Fruit fly (Drosophila melanogaster) whole organism, embryonic: ENCODE data around the gene Ccn.

ENCODE experiments used
- Bgb ChIP-seq: fragments of 200-800 bp; sonication (Bioruptor generic); IDR thresholded peaks from 2 replicates; pipeline ENCODE4 v1.3.6; 2022; ENCODE audit warnings: missing biosample characterization, missing genetic modification characterization; ENCODE audit not compliant: partially characterized antibody
- CG10321 ChIP-seq: fragments of 200-800 bp; sonication (Bioruptor generic); IDR thresholded peaks from 2 replicates; pipeline ENCODE4 v1.3.6; 2022; ENCODE audit warnings: missing biosample characterization, missing genetic modification characterization
- CG13775 ChIP-seq: fragments of 200-800 bp; sonication (Bioruptor generic); optimal IDR thresholded peaks from 3 replicates; lab custom pipeline; 2017; ENCODE audit warnings: missing biosample characterization, mild to moderate bottlenecking, missing genetic modification characterization
- CG14441 ChIP-seq: fragments of 200-800 bp; sonication (Bioruptor generic); IDR thresholded peaks from 2 replicates; pipeline ENCODE4 v1.3.6; 2022; ENCODE audit warnings: missing biosample characterization, missing genetic modification characterization
- CG14710 ChIP-seq: fragments of 200-800 bp; sonication (Bioruptor generic); optimal IDR thresholded peaks from 3 replicates; lab custom pipeline; 2019; ENCODE audit warnings: missing biosample characterization, mild to moderate bottlenecking, missing genetic modification characterization, moderate library complexity
- CG15269 ChIP-seq: fragments of 200-800 bp; sonication (Bioruptor generic); optimal IDR thresholded peaks from 2 replicates; lab custom pipeline; 2018; ENCODE audit warnings: missing biosample characterization, mild to moderate bottlenecking, missing genetic modification characterization, moderate library complexity
- CG15514 ChIP-seq: fragments of 200-800 bp; sonication (Bioruptor generic); optimal IDR thresholded peaks from 3 replicates; lab custom pipeline; 2017; ENCODE audit warnings: missing biosample characterization, missing genetic modification characterization, mild to moderate bottlenecking, moderate library complexity, missing genetic modification reagents
- CG1602 ChIP-seq: fragments of 200-800 bp; sonication (Bioruptor generic); optimal IDR thresholded peaks from 3 replicates; lab custom pipeline; 2016; ENCODE audit warnings: missing biosample characterization, missing genetic modification characterization
- CG1647 ChIP-seq: fragments of 200-800 bp; sonication (Bioruptor generic); optimal IDR thresholded peaks from 3 replicates; lab custom pipeline; 2016; ENCODE audit warnings: missing biosample characterization, missing genetic modification characterization
- CG16863 ChIP-seq: fragments of 200-800 bp; sonication (Bioruptor generic); optimal IDR thresholded peaks from 3 replicates; lab custom pipeline; 2016; ENCODE audit warnings: missing biosample characterization, missing genetic modification characterization
- CG17359 ChIP-seq: fragments of 200-800 bp; sonication (Bioruptor generic); optimal IDR thresholded peaks from 3 replicates; lab custom pipeline; 2018; ENCODE audit warnings: missing biosample characterization, mild to moderate bottlenecking, missing genetic modification characterization, moderate library complexity
- CG17361 ChIP-seq: fragments of 200-800 bp; sonication (Bioruptor generic); IDR thresholded peaks from 3 replicates; pipeline ENCODE4 v1.3.6; 2022; ENCODE audit warnings: missing biosample characterization, missing genetic modification characterization
- CG18011 ChIP-seq: fragments of 200-800 bp; sonication (Bioruptor generic); optimal IDR thresholded peaks from 2 replicates; lab custom pipeline; 2017; ENCODE audit warnings: missing biosample characterization, missing genetic modification characterization, mild to moderate bottlenecking, moderate library complexity, missing genotype
- CG18262 ChIP-seq: fragments of 200-800 bp; optimal IDR thresholded peaks from 3 replicates; lab custom pipeline; 2019; ENCODE audit warnings: missing biosample characterization, mild to moderate bottlenecking, missing genetic modification characterization, moderate library complexity
- CG2120 ChIP-seq: fragments of 200-800 bp; sonication (Bioruptor generic); optimal IDR thresholded peaks from 3 replicates; lab custom pipeline; 2016; ENCODE audit warnings: missing biosample characterization, missing genetic modification characterization
- CG2199 ChIP-seq: fragments of 200-800 bp; sonication (Bioruptor generic); IDR thresholded peaks from 3 replicates; pipeline ENCODE4 v1.3.6; 2022; ENCODE audit warnings: missing biosample characterization, missing genetic modification characterization
- CG33557 ChIP-seq: fragments of 200-800 bp; sonication (Bioruptor generic); optimal IDR thresholded peaks from 2 replicates; lab custom pipeline; 2019; ENCODE audit warnings: missing biosample characterization, mild to moderate bottlenecking, missing genetic modification characterization, moderate library complexity
- CG7372 ChIP-seq: fragments of 200-800 bp; sonication (Bioruptor generic); IDR thresholded peaks from 2 replicates; pipeline ENCODE4 v1.3.6; 2022; ENCODE audit warnings: missing biosample characterization, missing genetic modification characterization
- CG7839 ChIP-seq: fragments of 200-800 bp; sonication (Bioruptor generic); optimal IDR thresholded peaks from 3 replicates; lab custom pipeline; 2018; ENCODE audit warnings: missing biosample characterization, mild to moderate bottlenecking, missing genetic modification characterization, moderate library complexity
- D19A ChIP-seq: fragments of 200-800 bp; optimal IDR thresholded peaks from 3 replicates; lab custom pipeline; 2019; ENCODE audit warnings: missing biosample characterization, mild to moderate bottlenecking, missing genetic modification characterization, moderate library complexity
- Doc3 ChIP-seq: fragments of 200-800 bp; sonication (Bioruptor generic); IDR thresholded peaks from 3 replicates; pipeline ENCODE4 v1.3.6; 2022; ENCODE audit warnings: missing biosample characterization, missing genetic modification characterization; ENCODE audit not compliant: partially characterized antibody
- E2f1 ChIP-seq: fragments of 200-800 bp; sonication (Bioruptor generic); IDR thresholded peaks from 2 replicates; pipeline ENCODE4 v1.3.6; 2022; ENCODE audit warnings: missing biosample characterization, missing genetic modification characterization
- Elba2 ChIP-seq: fragments of 200-800 bp; sonication (Bioruptor generic); optimal IDR thresholded peaks from 3 replicates; lab custom pipeline; 2016; ENCODE audit warnings: missing biosample characterization, missing genetic modification characterization
- Fer2 ChIP-seq: fragments of 200-800 bp; sonication (Bioruptor generic); optimal IDR thresholded peaks from 2 replicates; lab custom pipeline; 2018; ENCODE audit warnings: missing biosample characterization, mild to moderate bottlenecking, missing genetic modification characterization, moderate library complexity
- Lim3 ChIP-seq: fragments of 200-800 bp; sonication (Bioruptor generic); IDR thresholded peaks from 2 replicates; pipeline ENCODE4 v1.3.6; 2022; ENCODE audit warnings: missing biosample characterization, missing genetic modification characterization
- Mrtf ChIP-seq: fragments of 200-800 bp; sonication (Bioruptor generic); IDR thresholded peaks from 3 replicates; pipeline ENCODE4 v1.3.6; 2022; ENCODE audit warnings: missing biosample characterization, missing genetic modification characterization
- Nf-YB ChIP-seq: fragments of 200-800 bp; sonication (Bioruptor generic); optimal IDR thresholded peaks from 3 replicates; lab custom pipeline; 2019; ENCODE audit warnings: missing biosample characterization, mild to moderate bottlenecking, missing genetic modification characterization, moderate library complexity
- Pdp1 ChIP-seq, 2 experiments: fragments of 200-800 bp; sonication (Bioruptor generic); optimal IDR thresholded peaks; 3 replicates each; lab custom pipeline; 2016; ENCODE audit warnings: missing biosample characterization in 2 of 2, missing genetic modification characterization in 2 of 2, mild to moderate bottlenecking in 1 of 2, moderate library complexity in 1 of 2
- Poxn ChIP-seq: fragments of 200-800 bp; sonication (Bioruptor generic); IDR thresholded peaks from 2 replicates; pipeline ENCODE4 v1.3.6; 2022; ENCODE audit warnings: missing biosample characterization, missing genetic modification characterization
- Sin3A ChIP-seq: fragments of >200 bp; optimal IDR thresholded peaks from 2 replicates; lab custom pipeline; 2018
- Stat92E ChIP-seq, 3 experiments: fragments of >200 bp in 2 of 3; fragments of 200-800 bp in 1 of 3; sonication (Bioruptor generic) in 1 of 3; optimal IDR thresholded peaks; 2 replicates each; lab custom pipeline; 2017 to 2019; ENCODE audit warnings: missing biosample characterization in 3 of 3, missing genetic modification characterization in 3 of 3, mild to moderate bottlenecking in 1 of 3, moderate library complexity in 1 of 3
- bbx ChIP-seq: fragments of 200-800 bp; sonication (Bioruptor generic); IDR thresholded peaks from 2 replicates; pipeline ENCODE4 v1.3.6; 2022; ENCODE audit warnings: missing biosample characterization, missing genetic modification characterization; ENCODE audit not compliant: partially characterized antibody
- cas ChIP-seq: fragments of 200-800 bp; sonication (Bioruptor generic); IDR thresholded peaks from 2 replicates; pipeline ENCODE4 v1.3.6; 2022; ENCODE audit warnings: missing biosample characterization, missing genetic modification characterization
- cg ChIP-seq: fragments of 200-800 bp; sonication (Bioruptor generic); optimal IDR thresholded peaks from 3 replicates; lab custom pipeline; 2019; ENCODE audit warnings: missing biosample characterization, mild to moderate bottlenecking, missing genetic modification characterization, moderate library complexity
- ci ChIP-seq: fragments of 200-800 bp; sonication (Bioruptor generic); IDR thresholded peaks from 3 replicates; pipeline ENCODE4 v1.3.6; 2022; ENCODE audit warnings: missing biosample characterization, missing genetic modification characterization
- corto ChIP-seq: fragments of 200-800 bp; sonication (Bioruptor generic); optimal IDR thresholded peaks from 2 replicates; lab custom pipeline; 2016; ENCODE audit warnings: missing biosample characterization, mild to moderate bottlenecking, missing genetic modification characterization, moderate library complexity
- croc ChIP-seq: fragments of 200-800 bp; sonication (Bioruptor generic); conservative IDR thresholded peaks from 3 replicates; pipeline ENCODE4 v1.3.6; 2022; ENCODE audit warnings: missing biosample characterization, missing genetic modification characterization
- dan ChIP-seq: fragments of 200-800 bp; sonication (Bioruptor generic); IDR thresholded peaks from 2 replicates; pipeline ENCODE4 v1.3.6; 2022; ENCODE audit warnings: missing biosample characterization, missing genetic modification characterization
- en ChIP-seq: fragments of 200-800 bp; sonication (Bioruptor generic); optimal IDR thresholded peaks from 2 replicates; lab custom pipeline; 2016; ENCODE audit warnings: missing biosample characterization, missing genetic modification characterization
- fd64A ChIP-seq: fragments of 200-800 bp; sonication (Bioruptor generic); optimal IDR thresholded peaks from 3 replicates; lab custom pipeline; 2018; ENCODE audit warnings: missing biosample characterization, mild to moderate bottlenecking, missing genetic modification characterization
- fu2 ChIP-seq: fragments of 200-800 bp; sonication (Bioruptor generic); optimal IDR thresholded peaks from 2 replicates; lab custom pipeline; 2016; ENCODE audit warnings: missing biosample characterization, missing genetic modification characterization
- her ChIP-seq: fragments of 200-800 bp; sonication (Bioruptor generic); optimal IDR thresholded peaks from 2 replicates; lab custom pipeline; 2016; ENCODE audit warnings: missing biosample characterization, missing genetic modification characterization
- hkb ChIP-seq, 2 experiments: fragments of 200-800 bp in 1 of 2; fragments of >200 bp in 1 of 2; sonication (Bioruptor generic) in 1 of 2; IDR thresholded peaks in 1 of 2; optimal IDR thresholded peaks in 1 of 2; 2 replicates each; pipeline versions ENCODE4 v1.3.6 to Lab custom; 2017 to 2022; ENCODE audit warnings: missing biosample characterization in 1 of 2, missing genetic modification characterization in 1 of 2
- lilli ChIP-seq: fragments of 200-800 bp; sonication (Bioruptor generic); optimal IDR thresholded peaks from 3 replicates; lab custom pipeline; 2016; ENCODE audit warnings: missing biosample characterization, missing genetic modification characterization
- luna ChIP-seq: fragments of 200-800 bp; sonication (Bioruptor generic); optimal IDR thresholded peaks from 2 replicates; lab custom pipeline; 2016; ENCODE audit warnings: missing biosample characterization, missing genetic modification characterization
- pb ChIP-seq: fragments of 200-800 bp; sonication (Bioruptor generic); optimal IDR thresholded peaks from 3 replicates; lab custom pipeline; 2016; ENCODE audit warnings: missing biosample characterization, missing genetic modification characterization
- psq ChIP-seq: fragments of 200-800 bp; sonication (Bioruptor generic); optimal IDR thresholded peaks from 2 replicates; lab custom pipeline; 2017; ENCODE audit warnings: missing biosample characterization, missing genetic modification characterization
- pum ChIP-seq: fragments of 200-800 bp; sonication (Bioruptor generic); optimal IDR thresholded peaks from 2 replicates; lab custom pipeline; 2016; ENCODE audit warnings: missing biosample characterization, missing genetic modification characterization
- stc ChIP-seq: fragments of 200-800 bp; sonication (Bioruptor generic); IDR thresholded peaks from 2 replicates; pipeline ENCODE4 v1.3.6; 2022; ENCODE audit warnings: missing biosample characterization, missing genetic modification characterization
- tna ChIP-seq: fragments of 200-800 bp; sonication (Bioruptor generic); IDR thresholded peaks from 2 replicates; pipeline ENCODE4 v1.3.6; 2022; ENCODE audit warnings: missing biosample characterization, missing genetic modification characterization; ENCODE audit not compliant: partially characterized antibody

Gene Ccn

DNA sequence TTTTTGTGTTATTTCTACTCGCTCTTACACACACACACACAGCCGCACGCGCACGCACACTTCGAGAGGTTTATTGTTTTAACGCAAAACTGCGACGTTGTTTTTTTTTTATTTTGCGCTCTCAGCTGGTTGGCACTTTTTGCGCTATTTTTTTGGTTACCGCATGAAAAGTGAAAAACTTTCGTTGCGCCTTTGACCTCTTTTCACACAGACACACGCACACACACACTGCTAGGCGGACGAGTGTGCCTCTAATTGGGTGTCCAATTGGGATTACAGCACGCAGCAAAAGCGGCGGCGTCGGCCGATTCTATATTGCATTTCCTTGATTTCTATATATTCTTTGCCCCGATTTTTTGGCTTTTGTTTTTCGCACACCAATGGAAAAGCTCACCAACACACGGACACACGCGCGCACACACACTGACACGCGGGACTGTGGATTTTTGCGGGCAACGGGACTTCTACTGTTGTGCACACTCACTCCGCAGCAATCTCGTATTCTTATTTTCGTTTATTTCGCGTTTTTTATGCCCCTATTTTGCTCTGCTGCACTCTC is 21.4 kb upstream of the Ccn start (continued):
- TF ChIP-seq CG10321 (GFP tag; lab: Robert Waterston, UW) = peak; percentile 6; the same call in 1 of the 2 replicates
- no peak for TF ChIP-seq psq (GFP tag; lab: Kevin White, UChicago)
- 0 out of 3 replicates have a peak, but pooled peaks have one; percentile 16 for TF ChIP-seq ci
- no peak for TF ChIP-seq CG18262 (tag; lab: Kevin White, UChicago)
- no peak for TF ChIP-seq CG17359
- no peak for TF ChIP-seq CG17361 (GFP tag; lab: Robert Waterston, UW)
- no peak for TF ChIP-seq bbx (GFP tag; lab: Robert Waterston, UW)
- no peak for TF ChIP-seq CG7372 (GFP tag; lab: Robert Waterston, UW)
- no peak for TF ChIP-seq CG14710 (tag; lab: Kevin White, UChicago)
- TF ChIP-seq dan (GFP tag; lab: Robert Waterston, UW) = no peak
- TF ChIP-seq CG1602 (GFP tag; lab: Kevin White, UChicago) = no peak
- TF ChIP-seq Sin3A (lab: Kevin White, UChicago) = no peak
- no peak for TF ChIP-seq tna (GFP tag; lab: Robert Waterston, UW)
- no peak for TF ChIP-seq CG33557
- no peak for TF ChIP-seq E2f1 (GFP tag; lab: Robert Waterston, UW)
- no peak for TF ChIP-seq Bgb
- no peak for TF ChIP-seq CG2120 (GFP tag; lab: Kevin White, UChicago)
- TF ChIP-seq CG7839 (tag; lab: Kevin White, UChicago) = no peak
- no peak for TF ChIP-seq D19A (tag; lab: Kevin White, UChicago)
- no peak for TF ChIP-seq lilli (GFP tag; lab: Kevin White, UChicago)
- TF ChIP-seq pum (GFP tag; lab: Kevin White, UChicago) = no peak
- TF ChIP-seq corto (GFP tag; lab: Kevin White, UChicago) = no peak
- TF ChIP-seq Mrtf (GFP tag; lab: Robert Waterston, UW) = no peak
- no peak for TF ChIP-seq CG1647
- 0 out of 3 replicates have a peak, but pooled peaks have one; percentile 55 for TF ChIP-seq CG2199 (GFP tag; lab: Robert Waterston, UW)
- no peak for TF ChIP-seq CG14441 (GFP tag; lab: Robert Waterston, UW)
- no peak for TF ChIP-seq en (GFP tag; lab: Kevin White, UChicago)
- no peak for TF ChIP-seq CG15514 (GFP tag; lab: Kevin White, UChicago)
- TF ChIP-seq Elba2 = peak; percentile 94
- TF ChIP-seq croc (GFP tag; lab: Robert Waterston, UW) = no peak
- TF ChIP-seq Nf-YB = no peak
- TF ChIP-seq CG18011 (GFP tag; lab: Kevin White, UChicago) = no peak
- no peak for TF ChIP-seq Lim3 (GFP tag; lab: Robert Waterston, UW)
- no peak for TF ChIP-seq fu2
- no peak for TF ChIP-seq Doc3 (GFP tag; lab: Robert Waterston, UW)
- no peak for TF ChIP-seq hkb (optimal IDR thresholded peaks at IDR 0.05; lab: Kevin White, UChicago)
- TF ChIP-seq hkb (GFP tag; IDR thresholded peaks at IDR 0.05; lab: Robert Waterston, UW) = no peak
- TF ChIP-seq CG13775 (GFP tag; lab: Kevin White, UChicago) = no peak
- TF ChIP-seq luna (GFP tag; lab: Kevin White, UChicago) = no peak
- TF ChIP-seq her (GFP tag; lab: Kevin White, UChicago) = no peak
- TF ChIP-seq pb = no peak
- peak in 1 of 3 experiments; percentile 49 for TF ChIP-seq Stat92E (GFP tag; optimal IDR thresholded peaks at IDR 0.05; lab: Kevin White, UChicago)
- TF ChIP-seq CG15269 = no peak
- TF ChIP-seq Pdp1 (GFP tag; optimal IDR thresholded peaks at IDR 0.05; lab: Kevin White, UChicago) = peak in 1 of 2 experiments; percentile 58
- TF ChIP-seq cas (GFP tag; lab: Robert Waterston, UW) = no peak
- TF ChIP-seq CG16863 = no peak
- no peak for TF ChIP-seq fd64A (GFP tag; lab: Kevin White, UChicago)
- peak; percentile 78 for TF ChIP-seq cg (GFP tag; lab: Kevin White, UChicago)
- no peak for TF ChIP-seq stc
- no peak for TF ChIP-seq Fer2 (tag; lab: Kevin White, UChicago)
- no peak for TF ChIP-seq Poxn (GFP tag; lab: Robert Waterston, UW)
